Fruit fly (Drosophila melanogaster) whole organism: Measurements from ENCODE around the gene CG14219.

ENCODE experiments used
- pan ChIP-seq: fragments of >200 bp; optimal IDR thresholded peaks from 2 replicates; lab custom pipeline; 2017
- usp ChIP-seq: fragments of >200 bp; optimal IDR thresholded peaks from 2 replicates; lab custom pipeline; 2017; ENCODE audit warnings: missing biosample characterization, missing genetic modification characterization, mixed read lengths

- TF ChIP-seq usp (GFP tag; lab: Kevin White, UChicago) (no peak), pan (lab: Kevin White, UChicago) (no peak)
These were observed 6.7 kb downstream of the CG14219 start, which contains the start of gene CG14204 for dm6 chrX:19583317-19583716.
